Worm (Caenorhabditis elegans) whole organism, late embryonic: ENCODE data around the gene F52E1.2.

Source experiments
- K02D7.2 ChIP-seq: sonication (generic microtip); optimal IDR thresholded peaks from 2 replicates; lab custom pipeline; 2017; ENCODE audit warnings: mild to moderate bottlenecking, missing genetic modification characterization, missing compliant biosample characterization
- K09A11.1 ChIP-seq: sonication (generic microtip); optimal IDR thresholded peaks from 2 replicates; lab custom pipeline; 2017; ENCODE audit warnings: antibody characterized with exemption, mild to moderate bottlenecking, missing genetic modification characterization, missing compliant biosample characterization; ENCODE audit not compliant: insufficient read depth
- T23F11.4 ChIP-seq: fragments of 200-800 bp; sonication (Bioruptor generic); optimal IDR thresholded peaks from 2 replicates; lab custom pipeline; 2018; ENCODE audit warnings: mild to moderate bottlenecking, missing genetic modification characterization, missing compliant biosample characterization
- ceh-14 ChIP-seq: sonication (generic microtip); optimal IDR thresholded peaks from 2 replicates; lab custom pipeline; 2016; ENCODE audit warnings: missing genotype, missing genetic modification characterization, missing compliant biosample characterization
- ceh-19 ChIP-seq: fragments of 200-800 bp; sonication (Bioruptor generic); optimal IDR thresholded peaks from 2 replicates; lab custom pipeline; 2018; ENCODE audit warnings: mild to moderate bottlenecking, missing genetic modification characterization, missing compliant biosample characterization
- ceh-2 ChIP-seq: sonication (generic microtip); optimal IDR thresholded peaks from 2 replicates; lab custom pipeline; 2016; ENCODE audit warnings: missing genotype, missing genetic modification characterization, missing compliant biosample characterization
- ceh-22 ChIP-seq: sonication (generic microtip); optimal IDR thresholded peaks from 2 replicates; lab custom pipeline; 2017; ENCODE audit warnings: missing biosample characterization, missing genetic modification characterization
- ceh-24 ChIP-seq: sonication (generic microtip); optimal IDR thresholded peaks from 2 replicates; lab custom pipeline; 2016; ENCODE audit warnings: mild to moderate bottlenecking, missing genetic modification characterization, missing compliant biosample characterization
- ceh-30 ChIP-seq: fragments of 150-350 bp; optimal IDR thresholded peaks from 2 replicates; lab custom pipeline; 2014; ENCODE audit warnings: missing biosample characterization, missing genetic modification characterization
- ceh-45 ChIP-seq: fragments of 200-800 bp; sonication (Bioruptor generic); IDR thresholded peaks from 2 replicates; pipeline ENCODE4 v1.3.6; 2022; ENCODE audit warnings: missing genetic modification reagents, missing genetic modification characterization, missing compliant biosample characterization
- ceh-48 ChIP-seq: sonication (generic microtip); optimal IDR thresholded peaks from 2 replicates; lab custom pipeline; 2016; ENCODE audit warnings: missing genetic modification characterization, inconsistent platforms, missing compliant biosample characterization
- ceh-6 ChIP-seq: fragments of 200-800 bp; sonication (Bioruptor generic); optimal IDR thresholded peaks from 2 replicates; lab custom pipeline; 2018; ENCODE audit warnings: mild to moderate bottlenecking, missing genetic modification characterization, missing compliant biosample characterization
- ceh-9 ChIP-seq: sonication (generic microtip); optimal IDR thresholded peaks from 2 replicates; lab custom pipeline; 2016; ENCODE audit warnings: mild to moderate bottlenecking, missing genetic modification characterization, inconsistent platforms, missing compliant biosample characterization
- che-1 ChIP-seq: sonication (generic microtip); optimal IDR thresholded peaks from 2 replicates; lab custom pipeline; 2016; ENCODE audit warnings: mild to moderate bottlenecking, missing genetic modification characterization, missing compliant biosample characterization
- dmd-4 ChIP-seq: sonication (generic microtip); optimal IDR thresholded peaks from 2 replicates; lab custom pipeline; 2016; ENCODE audit warnings: borderline replicate concordance, missing genetic modification characterization, missing compliant biosample characterization
- elt-2 ChIP-seq: sonication (generic microtip); optimal IDR thresholded peaks from 2 replicates; lab custom pipeline; 2016; ENCODE audit warnings: missing genetic modification reagents, missing genetic modification characterization, missing compliant biosample characterization
- elt-4 ChIP-seq: sonication (generic microtip); optimal IDR thresholded peaks from 2 replicates; lab custom pipeline; 2016; ENCODE audit warnings: missing genetic modification characterization, missing compliant biosample characterization
- ets-4 ChIP-seq: sonication (generic microtip); optimal IDR thresholded peaks from 2 replicates; lab custom pipeline; 2016; ENCODE audit warnings: missing genetic modification characterization, missing compliant biosample characterization
- eyg-1 ChIP-seq: sonication (generic microtip); optimal IDR thresholded peaks from 2 replicates; lab custom pipeline; 2016; ENCODE audit warnings: missing genotype, missing genetic modification characterization, missing compliant biosample characterization
- fax-1 ChIP-seq: sonication (generic microtip); optimal IDR thresholded peaks from 2 replicates; lab custom pipeline; 2016; ENCODE audit warnings: missing genotype, missing genetic modification characterization, missing compliant biosample characterization
- fkh-10 ChIP-seq: fragments of 150-350 bp; optimal IDR thresholded peaks from 2 replicates; lab custom pipeline; 2014; ENCODE audit warnings: missing biosample characterization, missing genetic modification reagents, missing genetic modification characterization
- hlh-15 ChIP-seq: sonication (generic microtip); optimal IDR thresholded peaks from 2 replicates; lab custom pipeline; 2016; ENCODE audit warnings: missing genetic modification characterization, missing compliant biosample characterization
- lin-11 ChIP-seq: fragments of 200-800 bp; sonication (Bioruptor generic); optimal IDR thresholded peaks from 2 replicates; lab custom pipeline; 2018; ENCODE audit warnings: mild to moderate bottlenecking, missing genetic modification characterization, missing compliant biosample characterization
- nfya-1 ChIP-seq: sonication (generic microtip); optimal IDR thresholded peaks from 2 replicates; lab custom pipeline; 2017; ENCODE audit warnings: missing genetic modification characterization, mild to moderate bottlenecking, missing compliant biosample characterization, antibody characterized with exemption, moderate library complexity
- nhr-11 ChIP-seq: fragments of 150-350 bp; optimal IDR thresholded peaks from 2 replicates; lab custom pipeline; 2014; ENCODE audit warnings: missing biosample characterization, missing genetic modification characterization
- odd-2 ChIP-seq: sonication (generic microtip); optimal IDR thresholded peaks from 2 replicates; lab custom pipeline; 2017; ENCODE audit warnings: antibody characterized with exemption, mild to moderate bottlenecking, missing genetic modification characterization, missing compliant biosample characterization
- pat-9 ChIP-seq: fragments of 200-800 bp; sonication (Bioruptor generic); optimal IDR thresholded peaks from 2 replicates; lab custom pipeline; 2018; ENCODE audit warnings: mild to moderate bottlenecking, missing genetic modification characterization, moderate library complexity, missing compliant biosample characterization
- pha-2 ChIP-seq: sonication (generic microtip); optimal IDR thresholded peaks from 2 replicates; lab custom pipeline; 2017; ENCODE audit warnings: mild to moderate bottlenecking, missing genetic modification characterization, missing compliant biosample characterization
- pqm-1 ChIP-seq: sonication (generic microtip); optimal IDR thresholded peaks from 2 replicates; lab custom pipeline; 2016; ENCODE audit warnings: missing genetic modification characterization, missing compliant biosample characterization
- pros-1 ChIP-seq: fragments of 150-350 bp; optimal IDR thresholded peaks from 2 replicates; lab custom pipeline; 2014; ENCODE audit warnings: missing biosample characterization, missing genetic modification reagents, missing genetic modification characterization
- ref-2 ChIP-seq: sonication (generic microtip); optimal IDR thresholded peaks from 2 replicates; lab custom pipeline; 2016; ENCODE audit warnings: missing genetic modification characterization, missing compliant biosample characterization
- rnt-1 ChIP-seq: sonication (generic microtip); optimal IDR thresholded peaks from 2 replicates; lab custom pipeline; 2016; ENCODE audit warnings: missing genetic modification characterization, missing compliant biosample characterization
- syd-9 ChIP-seq: sonication (generic microtip); optimal IDR thresholded peaks from 2 replicates; lab custom pipeline; 2016; ENCODE audit warnings: mild to moderate bottlenecking, missing genetic modification characterization, moderate library complexity, missing compliant biosample characterization
- tbx-2 ChIP-seq: sonication (generic microtip); optimal IDR thresholded peaks from 2 replicates; lab custom pipeline; 2016; ENCODE audit warnings: missing genetic modification characterization, missing compliant biosample characterization
- tbx-7 ChIP-seq: sonication (generic microtip); optimal IDR thresholded peaks from 2 replicates; lab custom pipeline; 2016; ENCODE audit warnings: missing genotype, missing genetic modification characterization, missing compliant biosample characterization
- unc-3 ChIP-seq, 2 experiments: fragments of 200-800 bp in 1 of 2; sonication (Bioruptor generic) in 1 of 2; sonication (generic microtip) in 1 of 2; conservative IDR thresholded peaks in 1 of 2; optimal IDR thresholded peaks in 1 of 2; 2 replicates each; pipeline versions ENCODE4 v1.3.6 to Lab custom; 2016 to 2022; ENCODE audit warnings: missing compliant biosample characterization in 2 of 2, missing genetic modification characterization in 2 of 2, missing genetic modification reagents in 1 of 2
- unc-42 ChIP-seq: sonication (generic microtip); optimal IDR thresholded peaks from 2 replicates; lab custom pipeline; 2016; ENCODE audit warnings: missing genotype, missing genetic modification characterization, missing compliant biosample characterization
- unc-55 ChIP-seq: sonication (generic microtip); optimal IDR thresholded peaks from 2 replicates; lab custom pipeline; 2017; ENCODE audit warnings: missing biosample characterization, missing genetic modification reagents, missing genetic modification characterization

F52E1.2 gene

DNA sequence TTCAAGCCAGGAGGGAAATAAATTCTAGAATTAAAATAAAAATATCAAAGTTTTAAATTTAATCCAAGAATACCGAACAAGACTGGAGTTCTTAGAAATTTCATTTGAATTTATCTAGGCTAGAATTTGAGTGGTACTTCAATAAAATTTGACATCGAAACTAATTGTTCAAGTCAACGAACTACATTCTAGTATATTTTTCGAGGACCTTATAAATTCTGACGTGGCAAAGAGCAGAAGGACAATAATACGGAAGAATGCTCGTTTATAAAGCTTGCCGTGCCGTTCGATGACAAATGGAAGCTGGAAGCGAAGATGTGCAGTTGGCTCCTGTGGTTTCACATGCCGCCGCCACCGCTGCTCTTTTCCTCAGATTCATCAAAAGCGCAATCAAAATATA, 9.6 kb upstream of the F52E1.2 start:
- TF ChIP-seq ceh-22, result no peak
- no peak for TF ChIP-seq K09A11.1
- TF ChIP-seq ets-4 (tag; lab: Kevin White, UChicago), result no peak
- no peak for TF ChIP-seq ceh-2 (tag; lab: Kevin White, UChicago)
- TF ChIP-seq ceh-48 (tag; lab: Kevin White, UChicago), result no peak
- no peak for TF ChIP-seq che-1 (tag; lab: Kevin White, UChicago)
- no peak for TF ChIP-seq ceh-24 (tag; lab: Kevin White, UChicago)
- TF ChIP-seq elt-2, result no peak
- no peak for TF ChIP-seq ceh-45 (GFP tag; lab: Robert Waterston, UW)
- TF ChIP-seq ceh-14 (tag; lab: Kevin White, UChicago), result no peak
- no peak for TF ChIP-seq ceh-30
- no peak for TF ChIP-seq dmd-4 (tag; lab: Kevin White, UChicago)
- TF ChIP-seq tbx-7 (tag; lab: Kevin White, UChicago), result no peak

DNA sequence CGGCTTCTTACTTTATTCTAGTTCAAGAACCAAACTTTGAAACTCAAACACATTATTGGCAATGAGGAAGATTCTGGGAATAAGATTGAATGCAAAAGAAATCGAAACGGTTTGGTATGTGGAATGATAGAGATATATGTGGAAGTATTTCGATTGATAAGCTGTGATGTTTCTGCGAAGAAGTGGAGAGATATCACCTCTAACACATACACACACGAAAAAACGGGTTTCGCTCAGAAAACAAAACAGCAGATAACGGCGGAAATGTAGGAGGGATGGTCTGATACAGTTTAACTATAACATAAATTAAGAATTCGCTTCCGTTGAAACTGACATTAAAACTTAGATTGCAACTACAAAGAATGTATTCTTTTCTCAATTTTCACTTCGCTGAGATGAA, 9.1 kb upstream of the F52E1.2 start:
- TF ChIP-seq unc-3 (GFP tag; conservative IDR thresholded peaks at IDR 0.05; lab: Robert Waterston, UW), result no peak
- TF ChIP-seq unc-3 (tag; optimal IDR thresholded peaks at IDR 0.05; lab: Kevin White, UChicago), result no peak
- no peak for TF ChIP-seq ceh-2 (tag; lab: Kevin White, UChicago)
- no peak for TF ChIP-seq ceh-22
- no peak for TF ChIP-seq elt-4 (tag; lab: Kevin White, UChicago)
- TF ChIP-seq dmd-4 (tag; lab: Kevin White, UChicago), result no peak
- no peak for TF ChIP-seq rnt-1
- no peak for TF ChIP-seq nhr-11 (tag; lab: Kevin White, UChicago)
- TF ChIP-seq eyg-1 (tag; lab: Kevin White, UChicago), result no peak
- no peak for TF ChIP-seq pqm-1 (tag; lab: Kevin White, UChicago)
- no peak for TF ChIP-seq ceh-48 (tag; lab: Kevin White, UChicago)
- TF ChIP-seq K02D7.2, result no peak
- no peak for TF ChIP-seq pros-1 (tag; lab: Kevin White, UChicago)
- no peak for TF ChIP-seq fkh-10 (GFP tag; lab: Kevin White, UChicago)
- TF ChIP-seq unc-42, result no peak
- no peak for TF ChIP-seq ceh-9 (tag; lab: Kevin White, UChicago)
- no peak for TF ChIP-seq tbx-2 (tag; lab: Kevin White, UChicago)
- no peak for TF ChIP-seq ceh-19 (GFP tag; lab: Kevin White, UChicago)
- TF ChIP-seq, all 69 proteins: peak for 0

DNA sequence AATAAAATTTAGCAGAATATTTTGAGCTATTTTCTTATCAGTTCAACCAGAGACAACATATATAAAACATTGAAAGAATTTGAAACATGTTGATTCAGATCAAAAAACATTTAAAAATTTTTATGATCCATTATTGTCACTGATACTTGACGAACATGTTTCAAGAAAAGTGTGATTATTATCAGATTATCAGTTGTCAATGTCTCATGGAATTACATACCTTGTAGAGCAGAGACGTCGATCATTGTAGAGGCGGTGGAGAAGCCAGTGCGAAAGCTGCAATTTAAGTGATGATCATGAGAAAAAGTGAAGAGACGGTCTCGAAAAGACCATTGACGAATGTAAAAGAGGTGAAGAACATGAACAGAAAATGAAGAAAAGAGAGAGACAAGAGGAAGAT, 8.0 kb upstream of the F52E1.2 start, which contains the start of gene F52E1.9:
TSS of gene F52E1.9 (minus strand) at position 278 of the 400 bp plus-strand sequence.
- TF ChIP-seq unc-55 (no peak), ceh-24 (tag; lab: Kevin White, UChicago) (no peak), fax-1 (tag; lab: Kevin White, UChicago) (no peak), pha-2 (tag; lab: Kevin White, UChicago) (no peak), unc-42 (no peak), elt-2 (no peak), nfya-1 (tag; lab: Kevin White, UChicago) (no peak), pat-9 (tag; lab: Kevin White, UChicago) (no peak), syd-9 (tag; lab: Kevin White, UChicago) (no peak)

DNA sequence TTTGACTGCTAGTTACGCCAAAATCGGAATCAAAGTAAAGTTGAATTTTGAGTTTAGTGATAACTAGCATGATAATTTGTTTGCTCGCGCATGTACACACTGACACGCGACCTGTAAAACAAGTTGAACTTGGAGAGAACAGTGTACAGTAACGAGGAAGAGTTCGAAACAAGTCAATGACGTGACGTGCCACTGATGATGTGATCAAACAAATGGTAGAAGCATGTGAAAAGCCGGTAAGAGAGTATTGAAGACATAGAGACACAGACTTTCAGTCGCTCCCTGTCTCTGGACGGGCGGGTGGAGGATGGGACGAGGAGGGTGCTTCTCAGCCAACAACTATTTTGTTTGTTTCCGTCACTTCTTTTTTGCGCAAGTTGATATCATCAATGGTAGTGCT, 7.2 kb upstream of the F52E1.2 start:
- TF ChIP-seq K02D7.2, result no peak
- TF ChIP-seq ceh-48 (tag; lab: Kevin White, UChicago), result no peak
- TF ChIP-seq tbx-7 (tag; lab: Kevin White, UChicago), result no peak
- no peak for TF ChIP-seq ceh-6 (GFP tag; lab: Kevin White, UChicago)
- TF ChIP-seq hlh-15 (tag; lab: Kevin White, UChicago), result no peak
- no peak for TF ChIP-seq T23F11.4 (GFP tag; lab: Kevin White, UChicago)
- no peak for TF ChIP-seq lin-11 (tag; lab: Kevin White, UChicago)
- TF ChIP-seq K09A11.1, result no peak
- TF ChIP-seq ref-2 (tag; lab: Kevin White, UChicago), result no peak
- TF ChIP-seq pqm-1 (tag; lab: Kevin White, UChicago), result no peak
- TF ChIP-seq pros-1 (tag; lab: Kevin White, UChicago), result no peak
- no peak for TF ChIP-seq unc-3 (GFP tag; conservative IDR thresholded peaks at IDR 0.05; lab: Robert Waterston, UW)
- TF ChIP-seq unc-3 (tag; optimal IDR thresholded peaks at IDR 0.05; lab: Kevin White, UChicago), result no peak
- TF ChIP-seq odd-2 (tag; lab: Kevin White, UChicago), result no peak
